Worm (Caenorhabditis elegans): ENCODE results near the gene bet-2.

bet-2 gene

ce11 chrX:10545716-10546115 lies 23.4 kb upstream of the bet-2 start, which contains the start of gene F59F5.5:
Gene F59F5.5 (plus strand): TSS chrX:10546016.
- no peak for TF ChIP-seq ces-1 (GFP tag; optimal IDR thresholded peaks at IDR 0.05)
- no peak for TF ChIP-seq tbx-8 (GFP tag; optimal IDR thresholded peaks at IDR 0.05)
- no peak for TF ChIP-seq snpc-4 (tag; optimal IDR thresholded peaks at IDR 0.05)
- TF ChIP-seq nhr-2 (tag; optimal IDR thresholded peaks at IDR 0.05) = no peak
- no peak for TF ChIP-seq lsy-2 (tag; optimal IDR thresholded peaks at IDR 0.05)
- no peak for TF ChIP-seq elt-3 (tag; optimal IDR thresholded peaks at IDR 0.05)
- no peak for TF ChIP-seq ceh-43 (GFP tag; optimal IDR thresholded peaks at IDR 0.05)
- no peak for TF ChIP-seq bed-3 (GFP tag; optimal IDR thresholded peaks at IDR 0.05)
- no peak for TF ChIP-seq ztf-11 (tag; optimal IDR thresholded peaks at IDR 0.05)
- no peak for TF ChIP-seq mls-2 (tag; optimal IDR thresholded peaks at IDR 0.05)
- no peak for TF ChIP-seq zip-8 (tag; optimal IDR thresholded peaks at IDR 0.05)
- no peak for TF ChIP-seq nhr-76 (tag; optimal IDR thresholded peaks at IDR 0.05)
- no peak for TF ChIP-seq mep-1 (tag; optimal IDR thresholded peaks at IDR 0.05)
- no peak for TF ChIP-seq sem-2 (GFP tag; optimal IDR thresholded peaks at IDR 0.05)
- TF ChIP-seq elt-1 (tag; optimal IDR thresholded peaks at IDR 0.05; ENCODE audit: borderline replicate concordance, insufficient read depth) = no peak
- TF ChIP-seq ham-2 (GFP tag; optimal IDR thresholded peaks at IDR 0.05) = no peak
- TF ChIP-seq drap-1 (GFP tag; optimal IDR thresholded peaks at IDR 0.05) = no peak
- TF ChIP-seq ceh-83 (GFP tag; optimal IDR thresholded peaks at IDR 0.05) = no peak
- TF ChIP-seq nhr-237 (tag; optimal IDR thresholded peaks at IDR 0.05) = no peak

DNA sequence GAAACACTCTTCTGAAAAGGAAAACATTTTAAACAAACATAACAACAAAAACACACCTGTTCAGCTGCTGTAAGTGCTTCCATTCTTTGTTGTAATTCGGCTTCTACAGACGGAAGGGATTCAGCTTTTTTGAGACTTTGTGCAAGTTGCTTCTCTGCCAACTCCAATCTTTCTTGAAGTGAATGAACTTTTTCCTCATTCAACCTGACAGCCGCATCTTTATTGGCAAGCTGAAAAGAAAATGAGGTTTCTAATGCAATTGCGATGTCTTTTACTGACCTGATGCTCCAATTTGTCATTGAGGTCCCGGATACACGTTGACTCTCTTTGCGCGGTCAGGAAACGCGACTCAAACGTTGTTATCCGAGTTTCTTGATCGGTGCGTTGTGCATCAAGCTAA lies 16.0 kb upstream of the bet-2 start:
- TF ChIP-seq pha-4 (tag; optimal IDR thresholded peaks at IDR 0.05) (no peak), ces-1 (GFP tag; optimal IDR thresholded peaks at IDR 0.05) (peak; percentile 6), ham-2 (GFP tag; optimal IDR thresholded peaks at IDR 0.05) (no peak), sem-2 (GFP tag; optimal IDR thresholded peaks at IDR 0.05) (no peak), drap-1 (GFP tag; optimal IDR thresholded peaks at IDR 0.05) (no peak)

DNA sequence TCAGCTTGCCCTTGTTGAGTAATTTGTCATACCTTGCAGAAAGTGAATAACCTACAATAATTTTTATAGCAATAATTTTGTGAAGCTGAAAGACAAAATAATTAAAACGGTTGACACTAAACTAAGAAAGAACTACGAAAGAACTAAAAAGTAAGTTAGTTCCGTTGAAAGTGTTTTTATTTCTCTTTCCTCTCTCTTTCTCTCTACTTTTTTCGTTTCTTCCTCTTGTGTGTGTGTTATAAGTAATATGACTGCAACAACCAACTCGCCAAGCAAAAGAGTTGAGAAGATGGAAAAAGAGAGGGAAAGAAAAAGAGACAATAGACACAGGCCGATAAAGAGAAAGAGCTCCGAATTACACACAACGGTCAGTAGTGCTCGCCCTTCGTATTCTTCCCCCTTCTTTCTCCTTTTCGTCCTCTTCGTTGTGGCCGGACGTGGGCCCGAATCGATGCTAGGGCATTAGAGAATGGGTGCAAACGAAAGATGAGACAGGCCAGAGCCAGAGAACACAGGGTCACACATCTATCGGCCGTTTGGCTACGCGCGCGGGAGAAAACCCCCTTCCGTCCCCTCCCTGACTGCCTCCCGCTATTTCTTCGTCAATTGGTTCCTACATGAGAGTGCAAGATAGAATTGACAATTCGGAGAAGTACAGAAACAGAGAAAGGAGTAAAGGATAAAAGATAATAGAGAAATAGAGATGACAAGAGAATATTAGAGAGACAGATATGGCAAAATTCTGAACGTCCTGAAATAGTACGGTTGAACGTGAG lies 13.7 kb upstream of the bet-2 start, which contains the start of gene syd-2:
syd-2 (minus strand) TSS at position 51 of the 776 bp plus-strand sequence.
- no peak for TF ChIP-seq elt-1 (tag; optimal IDR thresholded peaks at IDR 0.05; ENCODE audit: borderline replicate concordance, insufficient read depth)
- peak; percentile 15 for TF ChIP-seq lsy-2 (tag; optimal IDR thresholded peaks at IDR 0.05)
- no peak for TF ChIP-seq ceh-43 (GFP tag; optimal IDR thresholded peaks at IDR 0.05)
- TF ChIP-seq elt-3 (tag; optimal IDR thresholded peaks at IDR 0.05) = no peak
- TF ChIP-seq nhr-28 (tag; optimal IDR thresholded peaks at IDR 0.05) = no peak
- peak; percentile 62 for TF ChIP-seq M03D4.4 (tag; optimal IDR thresholded peaks at IDR 0.05)
- TF ChIP-seq mep-1 (tag; optimal IDR thresholded peaks at IDR 0.05) = peak; percentile 79
- TF ChIP-seq ztf-11 (tag; optimal IDR thresholded peaks at IDR 0.05) = peak; percentile 64
- no peak for TF ChIP-seq bed-3 (GFP tag; optimal IDR thresholded peaks at IDR 0.05)
- peak; percentile 39 for TF ChIP-seq sem-2 (GFP tag; optimal IDR thresholded peaks at IDR 0.05)
- TF ChIP-seq snpc-4 (tag; optimal IDR thresholded peaks at IDR 0.05) = no peak
- TF ChIP-seq tbx-8 (GFP tag; optimal IDR thresholded peaks at IDR 0.05) = peak; percentile 9
- TF ChIP-seq nhr-2 (tag; optimal IDR thresholded peaks at IDR 0.05) = peak; percentile 99
- peak; percentile 89 for TF ChIP-seq mls-2 (tag; optimal IDR thresholded peaks at IDR 0.05)
- no peak for TF ChIP-seq flh-1 (GFP tag; optimal IDR thresholded peaks at IDR 0.05)
- TF ChIP-seq lin-13 (tag; optimal IDR thresholded peaks at IDR 0.05) = peak; percentile 28
- no peak for TF ChIP-seq blmp-1 (tag; optimal IDR thresholded peaks at IDR 0.05)
- no peak for TF ChIP-seq nhr-237 (tag; optimal IDR thresholded peaks at IDR 0.05)
- TF ChIP-seq ceh-83 (GFP tag; optimal IDR thresholded peaks at IDR 0.05) = no peak
- TF ChIP-seq lin-32 (GFP tag; optimal IDR thresholded peaks at IDR 0.05) = no peak
- TF ChIP-seq cnd-1 (tag; optimal IDR thresholded peaks at IDR 0.05) = peak; percentile 81
- TF ChIP-seq nhr-12 (tag; optimal IDR thresholded peaks at IDR 0.05) = no peak
- peak; percentile 85 for TF ChIP-seq ham-2 (GFP tag; optimal IDR thresholded peaks at IDR 0.05)
- TF ChIP-seq unc-39 (tag; optimal IDR thresholded peaks at IDR 0.05) = peak; percentile 2
- peak; percentile 56 for TF ChIP-seq ces-1 (GFP tag; optimal IDR thresholded peaks at IDR 0.05)
- TF ChIP-seq unc-120 (tag; optimal IDR thresholded peaks at IDR 0.05; ENCODE audit: poor library complexity, severe bottlenecking) = peak; percentile 93
- TF ChIP-seq zip-8 (tag; optimal IDR thresholded peaks at IDR 0.05) = no peak
- peak; percentile 54 for TF ChIP-seq hlh-1 (tag; optimal IDR thresholded peaks at IDR 0.05)
- peak; percentile 37 for TF ChIP-seq ceh-39 (tag; optimal IDR thresholded peaks at IDR 0.05)
- no peak for TF ChIP-seq nhr-76 (tag; optimal IDR thresholded peaks at IDR 0.05)
- peak; percentile 82 for TF ChIP-seq drap-1 (GFP tag; optimal IDR thresholded peaks at IDR 0.05)
- TF ChIP-seq mab-5 (tag; optimal IDR thresholded peaks at IDR 0.05) = no peak
- TF ChIP-seq sptf-1 (tag; optimal IDR thresholded peaks at IDR 0.05) = peak; percentile 83
- TF ChIP-seq unc-62 (GFP tag; optimal IDR thresholded peaks at IDR 0.05) = peak; percentile 68
- TF ChIP-seq pha-4 (tag; optimal IDR thresholded peaks at IDR 0.05) = peak; percentile 46

Data from whole organism, mixed stage, embryonic.